ENCODE assay signal across 8 worm cellular contexts in genomic region chrIV:14656573-14657129, ce11.
TF ChIP-seq lines count a peak whose summit lies in the region.

Gene Y57G11C.33, plus strand, starts transcription at chrIV:14657079.

TF ChIP-seq in whole organism, L1 larva, 84 proteins besides CTCF, POLR2A, EP300 and RAD21 (continues in another document):
- TF ChIP-seq tbx-2 (tag; optimal IDR thresholded peaks at IDR 0.05; lab: Kevin White, UChicago), result peak; percentile 29
- no peak for TF ChIP-seq C04F5.9 (tag; optimal IDR thresholded peaks at IDR 0.05; lab: Kevin White, UChicago)
- TF ChIP-seq alr-1 (tag; optimal IDR thresholded peaks at IDR 0.05; lab: Kevin White, UChicago; ENCODE audit: borderline replicate concordance), result no peak
- TF ChIP-seq efl-1 (optimal IDR thresholded peaks at IDR 0.05; lab: Kevin White, UChicago), result peak; percentile 12 to 49
- peak in 1 of 2 experiments; percentile 42 for TF ChIP-seq efl-1 (GFP tag; optimal IDR thresholded peaks at IDR 0.05 in 1 of 2; lab: Kevin White, UChicago)
- peak; percentile 21 for TF ChIP-seq dsc-1 (tag; optimal IDR thresholded peaks at IDR 0.05; lab: Kevin White, UChicago)
- no peak for TF ChIP-seq zip-4 (GFP tag; optimal IDR thresholded peaks at IDR 0.05; lab: Kevin White, UChicago)
- peak; percentile 91 for TF ChIP-seq F16B12.6 (tag; optimal IDR thresholded peaks at IDR 0.05; lab: Kevin White, UChicago)
- peak; percentile 4 for TF ChIP-seq unc-86 (tag; optimal IDR thresholded peaks at IDR 0.05; lab: Kevin White, UChicago)
- TF ChIP-seq dpl-1 (GFP tag; optimal IDR thresholded peaks at IDR 0.05; lab: Kevin White, UChicago), result peak in 2 of 3 experiments; percentile 18 to 47
- TF ChIP-seq irx-1 (tag; optimal IDR thresholded peaks at IDR 0.05; lab: Kevin White, UChicago), result peak; percentile 14

TF ChIP-seq in whole organism, L2 larva, 48 proteins besides CTCF, POLR2A, EP300 and RAD21:
- peak; percentile 37 for TF ChIP-seq gmeb-1 (tag; optimal IDR thresholded peaks at IDR 0.05; lab: Kevin White, UChicago)
- TF ChIP-seq ZK546.5 (tag; optimal IDR thresholded peaks at IDR 0.05; lab: Kevin White, UChicago), result no peak
- TF ChIP-seq C34F6.9 (tag; optimal IDR thresholded peaks at IDR 0.05; lab: Kevin White, UChicago), result peak; percentile 44
- peak; percentile 32 for TF ChIP-seq unc-55 (GFP tag; optimal IDR thresholded peaks at IDR 0.05; lab: Kevin White, UChicago)
- TF ChIP-seq aly-2 (tag; optimal IDR thresholded peaks at IDR 0.05; lab: Kevin White, UChicago), result no peak
- peak; percentile 64 to 94 for TF ChIP-seq lsy-2 (tag; optimal IDR thresholded peaks at IDR 0.05; lab: Kevin White, UChicago)
- peak; percentile 63 for TF ChIP-seq nhr-129 (tag; optimal IDR thresholded peaks at IDR 0.05; lab: Kevin White, UChicago)

TF ChIP-seq in whole organism, L3 larva, 47 proteins besides CTCF, POLR2A, EP300 and RAD21:
- TF ChIP-seq nfya-1 (tag; optimal IDR thresholded peaks at IDR 0.05; lab: Kevin White, UChicago; ENCODE audit: insufficient read depth), result peak; percentile 61
- TF ChIP-seq hmg-11 (tag; optimal IDR thresholded peaks at IDR 0.05; lab: Kevin White, UChicago), result peak; percentile 28
- peak; percentile 4 for TF ChIP-seq lin-15B (tag; optimal IDR thresholded peaks at IDR 0.05; lab: Kevin White, UChicago)
- TF ChIP-seq snpc-4 (tag; optimal IDR thresholded peaks at IDR 0.05; lab: Kevin White, UChicago), result peak; percentile 38
- peak; percentile 39 for TF ChIP-seq pha-4 (tag; optimal IDR thresholded peaks at IDR 0.05; lab: Kevin White, UChicago)
- no peak for TF ChIP-seq nhr-43 (tag; optimal IDR thresholded peaks at IDR 0.05; lab: Kevin White, UChicago; ENCODE audit: poor library complexity, severe bottlenecking)
TF ChIP-seq in whole organism, L3 larva: peak in this region for 5.

TF ChIP-seq in whole organism, L4 larva, 104 proteins besides CTCF, POLR2A, EP300 and RAD21 (continues in another document):
- TF ChIP-seq snpc-1.2 (GFP tag; IDR thresholded peaks at IDR 0.05; lab: Robert Waterston, UW) (peak; percentile 85), tra-1 (GFP tag; IDR thresholded peaks at IDR 0.05; lab: Robert Waterston, UW) (no peak), spr-1 (tag; optimal IDR thresholded peaks at IDR 0.05; lab: Kevin White, UChicago) (no peak), zfp-3 (GFP tag; conservative IDR thresholded peaks at IDR 0.05; lab: Robert Waterston, UW) (no peak), nhr-77 (tag; optimal IDR thresholded peaks at IDR 0.05; lab: Kevin White, UChicago) (no peak), dpl-1 (GFP tag; optimal IDR thresholded peaks at IDR 0.05; lab: Kevin White, UChicago) (peak; percentile 15), nhr-10 (tag; optimal IDR thresholded peaks at IDR 0.05; lab: Kevin White, UChicago) (no peak), dve-1 (tag; optimal IDR thresholded peaks at IDR 0.05; lab: Kevin White, UChicago; ENCODE audit: insufficient read depth) (peak; percentile 22), skn-1 (tag; optimal IDR thresholded peaks at IDR 0.05; lab: Kevin White, UChicago) (no peak), hif-1 (tag; optimal IDR thresholded peaks at IDR 0.05; lab: Kevin White, UChicago) (no peak), lsy-2 (tag; optimal IDR thresholded peaks at IDR 0.05; lab: Kevin White, UChicago) (peak in 1 of 2 experiments; percentile 86), ztf-7 (tag; optimal IDR thresholded peaks at IDR 0.05; lab: Kevin White, UChicago) (peak; percentile 29), Y105C5A.15 (GFP tag; IDR thresholded peaks at IDR 0.05; lab: Robert Waterston, UW) (no peak), aly-2 (tag; optimal IDR thresholded peaks at IDR 0.05; lab: Kevin White, UChicago) (no peak)

TF ChIP-seq in whole organism, early embryonic, 17 proteins besides CTCF, POLR2A, EP300 and RAD21:
- no peak for TF ChIP-seq hmbx-1 (tag; optimal IDR thresholded peaks at IDR 0.05; lab: Kevin White, UChicago)
- TF ChIP-seq F13C5.2 (tag; optimal IDR thresholded peaks at IDR 0.05; lab: Kevin White, UChicago), result peak; percentile 14
- TF ChIP-seq ceh-13 (GFP tag; optimal IDR thresholded peaks at IDR 0.05; lab: Kevin White, UChicago), result no peak
TF ChIP-seq in whole organism, early embryonic: peak in this region for 1.

TF ChIP-seq in whole organism, late embryonic, 69 proteins besides CTCF, POLR2A, EP300 and RAD21:
- TF ChIP-seq nfya-1 (tag; optimal IDR thresholded peaks at IDR 0.05; lab: Kevin White, UChicago) (peak; percentile 35), che-1 (tag; optimal IDR thresholded peaks at IDR 0.05; lab: Kevin White, UChicago) (no peak), ceh-22 (tag; optimal IDR thresholded peaks at IDR 0.05; lab: Kevin White, UChicago) (no peak)

TF ChIP-seq in whole organism, mixed stage, embryonic, 35 proteins besides CTCF, POLR2A, EP300 and RAD21:
- TF ChIP-seq mep-1 (tag; optimal IDR thresholded peaks at IDR 0.05; lab: Kevin White, UChicago), result peak; percentile 46
- TF ChIP-seq ces-1 (GFP tag; optimal IDR thresholded peaks at IDR 0.05; lab: Kevin White, UChicago), result peak; percentile 49
- TF ChIP-seq lsy-2 (tag; optimal IDR thresholded peaks at IDR 0.05; lab: Kevin White, UChicago), result peak; percentile 90
- TF ChIP-seq flh-1 (GFP tag; optimal IDR thresholded peaks at IDR 0.05; lab: Kevin White, UChicago), result no peak
- TF ChIP-seq ham-2 (GFP tag; optimal IDR thresholded peaks at IDR 0.05; lab: Kevin White, UChicago), result no peak
- TF ChIP-seq lin-13 (tag; optimal IDR thresholded peaks at IDR 0.05; lab: Kevin White, UChicago), result peak; percentile 3

TF ChIP-seq in whole organism, young adult, 124 proteins besides CTCF, POLR2A, EP300 and RAD21:
- TF ChIP-seq snpc-4 (GFP tag; optimal IDR thresholded peaks at IDR 0.05; lab: Kevin White, UChicago) (peak; percentile 85), snpc-4 (tag; optimal IDR thresholded peaks at IDR 0.05; lab: Kevin White, UChicago) (peak in 3 of 4 experiments; percentile 89 to 91 (median 89)), F55B11.4 (tag; optimal IDR thresholded peaks at IDR 0.05; lab: Kevin White, UChicago; ENCODE audit: borderline replicate concordance, insufficient read depth) (no peak), unc-62 (GFP tag; optimal IDR thresholded peaks at IDR 0.05; lab: Kevin White, UChicago) (no peak), ztf-25 (GFP tag; IDR thresholded peaks at IDR 0.05; lab: Robert Waterston, UW) (no peak), hmg-1.2 (GFP tag; IDR thresholded peaks at IDR 0.05; lab: Robert Waterston, UW) (peak; percentile 22; the same call in 1 of the 2 replicates), tbp1 (GFP tag; optimal IDR thresholded peaks at IDR 0.05; lab: Kevin White, UChicago) (peak; percentile 46), snpc-1.3 (tag; optimal IDR thresholded peaks at IDR 0.05; lab: Kevin White, UChicago; ENCODE audit: insufficient read depth) (peak; percentile 38), attf-6 (GFP tag; IDR thresholded peaks at IDR 0.05; lab: Robert Waterston, UW) (peak; percentile 82)
